Worm (Caenorhabditis elegans) whole organism, midembryonic: ENCODE measurements around the gene srt-74.
"Not testable (repeated sequence)": the region's sequence is repeated elsewhere in the genome, so short reads cannot be mapped to it uniquely, and the experiment has no call there.

Source experiments
- T22C8.4 ChIP-seq: fragments of 200-800 bp; sonication (Bioruptor generic); IDR thresholded peaks from 2 replicates; pipeline ENCODE4 v1.3.6; 2022; ENCODE audit warnings: missing genetic modification characterization, missing compliant biosample characterization
- cog-1 ChIP-seq: sonication (generic microtip); optimal IDR thresholded peaks from 2 replicates; lab custom pipeline; 2016; ENCODE audit warnings: missing genetic modification characterization, missing compliant biosample characterization
- flt-1 ChIP-seq: fragments of 200-800 bp; sonication (Bioruptor generic); IDR thresholded peaks from 2 replicates; pipeline ENCODE4 v1.3.6; 2022; ENCODE audit warnings: missing genetic modification characterization, missing compliant biosample characterization
- klf-2 ChIP-seq: fragments of 200-800 bp; sonication (Bioruptor generic); conservative IDR thresholded peaks from 2 replicates; pipeline ENCODE4 v1.3.6; 2022; ENCODE audit warnings: missing genetic modification reagents, missing genetic modification characterization, missing compliant biosample characterization
- med-1 ChIP-seq: sonication (generic microtip); optimal IDR thresholded peaks from 2 replicates; lab custom pipeline; 2017; ENCODE audit warnings: missing genetic modification characterization, mild to moderate bottlenecking, missing compliant biosample characterization, antibody characterized with exemption, missing genetic modification reagents; ENCODE audit not compliant: insufficient read depth
- ref-1 ChIP-seq: fragments of 200-800 bp; sonication (Bioruptor generic); conservative IDR thresholded peaks from 2 replicates; pipeline ENCODE4 v1.3.6; 2022; ENCODE audit warnings: missing genetic modification reagents, missing genetic modification characterization, missing compliant biosample characterization
- tab-1 ChIP-seq: fragments of 200-800 bp; sonication (Bioruptor generic); IDR thresholded peaks from 2 replicates; pipeline ENCODE4 v1.3.6; 2022; ENCODE audit warnings: missing genetic modification characterization, missing compliant biosample characterization
- ztf-23 ChIP-seq: fragments of 200-800 bp; sonication (Bioruptor generic); IDR thresholded peaks from 2 replicates; pipeline ENCODE4 v1.3.6; 2022; ENCODE audit warnings: missing genetic modification reagents, missing genetic modification characterization, missing compliant biosample characterization
- ztf-29 ChIP-seq: fragments of 200-800 bp; sonication (Bioruptor generic); IDR thresholded peaks from 2 replicates; pipeline ENCODE4 v1.3.6; 2022; ENCODE audit warnings: missing genetic modification reagents, missing genetic modification characterization, missing compliant biosample characterization

srt-74 gene

ce11 chrV:14274268-14274667 is 7.9 kb downstream of the srt-74 start, which contains the start of gene F40G12.7:
Gene F40G12.7 (plus strand): TSS chrV:14274568.
- not testable (repeated sequence) for TF ChIP-seq klf-2; flt-1 (GFP tag; lab: Robert Waterston, UW); tab-1 (GFP tag; lab: Robert Waterston, UW)

ce11 chrV:14273019-14273418 is 9.1 kb downstream of the srt-74 start, which contains the start of gene F40G12.6:
Gene F40G12.6 (minus strand): TSS chrV:14273119.
- no peak for TF ChIP-seq T22C8.4 (GFP tag; lab: Robert Waterston, UW)
- no peak for TF ChIP-seq flt-1 (GFP tag; lab: Robert Waterston, UW)
- no peak for TF ChIP-seq ztf-29 (GFP tag; lab: Robert Waterston, UW)
- no peak for TF ChIP-seq med-1
- no peak for TF ChIP-seq ztf-23 (GFP tag; lab: Robert Waterston, UW)
- TF ChIP-seq klf-2, result no peak
- TF ChIP-seq tab-1 (GFP tag; lab: Robert Waterston, UW), result no peak
- TF ChIP-seq cog-1 (tag; lab: Kevin White, UChicago), result no peak
- TF ChIP-seq ref-1 (GFP tag; lab: Robert Waterston, UW), result no peak

- no peak for TF ChIP-seq flt-1 (GFP tag; lab: Robert Waterston, UW)
- TF ChIP-seq klf-2, result no peak
- no peak for TF ChIP-seq T22C8.4 (GFP tag; lab: Robert Waterston, UW)
- TF ChIP-seq ztf-23 (GFP tag; lab: Robert Waterston, UW), result no peak
These were observed 11.4 kb downstream of the srt-74 start, which contains the start of gene F40G12.5 for ce11 chrV:14270729-14271128. Gene F40G12.5 (minus strand): TSS chrV:14270829.

- no peak for TF ChIP-seq ztf-29 (GFP tag; lab: Robert Waterston, UW)
- TF ChIP-seq klf-2, result no peak
- TF ChIP-seq flt-1 (GFP tag; lab: Robert Waterston, UW), result no peak
- no peak for TF ChIP-seq ref-1 (GFP tag; lab: Robert Waterston, UW)
- TF ChIP-seq ztf-23 (GFP tag; lab: Robert Waterston, UW), result no peak
- TF ChIP-seq cog-1 (tag; lab: Kevin White, UChicago), result no peak
- no peak for TF ChIP-seq tab-1 (GFP tag; lab: Robert Waterston, UW)
- no peak for TF ChIP-seq med-1
- TF ChIP-seq T22C8.4 (GFP tag; lab: Robert Waterston, UW), result no peak
These were observed 13.5 kb downstream of the srt-74 start, which contains the start of gene F40G12.4 for ce11 chrV:14268616-14269015. Gene F40G12.4 (minus strand): TSS chrV:14268716.

- TF ChIP-seq T22C8.4 (GFP tag; lab: Robert Waterston, UW) (no peak), ref-1 (GFP tag; lab: Robert Waterston, UW) (no peak), ztf-29 (GFP tag; lab: Robert Waterston, UW) (no peak), cog-1 (tag; lab: Kevin White, UChicago) (no peak), klf-2 (no peak), tab-1 (GFP tag; lab: Robert Waterston, UW) (no peak), med-1 (no peak), ztf-23 (GFP tag; lab: Robert Waterston, UW) (no peak), flt-1 (GFP tag; lab: Robert Waterston, UW) (no peak)
These were observed 14.7 kb downstream of the srt-74 start for ce11 chrV:14267326-14267942.

ce11 chrV:14260831-14261230 is 21.3 kb downstream of the srt-74 start, which contains the start of gene F40G12.2:
Gene F40G12.2 (minus strand): TSS chrV:14260931.
- TF ChIP-seq med-1, result no peak
- no peak for TF ChIP-seq ztf-23 (GFP tag; lab: Robert Waterston, UW)
- no peak for TF ChIP-seq ztf-29 (GFP tag; lab: Robert Waterston, UW)
- TF ChIP-seq cog-1 (tag; lab: Kevin White, UChicago), result no peak
- no peak for TF ChIP-seq ref-1 (GFP tag; lab: Robert Waterston, UW)
- TF ChIP-seq T22C8.4 (GFP tag; lab: Robert Waterston, UW), result no peak
- no peak for TF ChIP-seq klf-2
- TF ChIP-seq tab-1 (GFP tag; lab: Robert Waterston, UW), result no peak
- no peak for TF ChIP-seq flt-1 (GFP tag; lab: Robert Waterston, UW)

- TF ChIP-seq cog-1 (tag; lab: Kevin White, UChicago) (no peak), ztf-29 (GFP tag; lab: Robert Waterston, UW) (no peak), klf-2 (no peak), T22C8.4 (GFP tag; lab: Robert Waterston, UW) (no peak), ztf-23 (GFP tag; lab: Robert Waterston, UW) (no peak), ref-1 (GFP tag; lab: Robert Waterston, UW) (no peak), med-1 (no peak), tab-1 (GFP tag; lab: Robert Waterston, UW) (no peak), flt-1 (GFP tag; lab: Robert Waterston, UW) (no peak)
These were observed 25.3 kb downstream of the srt-74 start, which contains the start of gene sre-8 for ce11 chrV:14256813-14257212. Gene sre-8 (plus strand): TSS chrV:14257113.

ce11 chrV:14254221-14254620 is 27.9 kb downstream of the srt-74 start, which contains the start of gene K02E11.7:
Gene K02E11.7 (minus strand): TSS chrV:14254321.
- TF ChIP-seq cog-1 (tag; lab: Kevin White, UChicago) (no peak), med-1 (no peak), ref-1 (GFP tag; lab: Robert Waterston, UW) (no peak), ztf-23 (GFP tag; lab: Robert Waterston, UW) (no peak)

- TF ChIP-seq flt-1 (GFP tag; lab: Robert Waterston, UW) (no peak), cog-1 (tag; lab: Kevin White, UChicago) (no peak), med-1 (no peak), T22C8.4 (GFP tag; lab: Robert Waterston, UW) (no peak), ref-1 (GFP tag; lab: Robert Waterston, UW) (no peak), tab-1 (GFP tag; lab: Robert Waterston, UW) (no peak), klf-2 (no peak), ztf-23 (GFP tag; lab: Robert Waterston, UW) (no peak)
These were observed 30.1 kb downstream of the srt-74 start, which contains the start of gene K02E11.5 for ce11 chrV:14252025-14252424. Gene K02E11.5 (plus strand): TSS chrV:14252325.

- TF ChIP-seq flt-1 (GFP tag; lab: Robert Waterston, UW) (no peak), med-1 (no peak), klf-2 (no peak), ztf-29 (GFP tag; lab: Robert Waterston, UW) (no peak), ztf-23 (GFP tag; lab: Robert Waterston, UW) (no peak), tab-1 (GFP tag; lab: Robert Waterston, UW) (no peak), ref-1 (GFP tag; lab: Robert Waterston, UW) (no peak), T22C8.4 (GFP tag; lab: Robert Waterston, UW) (no peak), cog-1 (tag; lab: Kevin White, UChicago) (no peak)
These were observed 33.5 kb downstream of the srt-74 start, which contains the start of gene K02E11.6 for ce11 chrV:14248654-14249053. Gene K02E11.6 (plus strand): TSS chrV:14248802.
